Fruit fly (Drosophila melanogaster): ENCODE data around the gene CG43336.

The CG43336 gene

DNA sequence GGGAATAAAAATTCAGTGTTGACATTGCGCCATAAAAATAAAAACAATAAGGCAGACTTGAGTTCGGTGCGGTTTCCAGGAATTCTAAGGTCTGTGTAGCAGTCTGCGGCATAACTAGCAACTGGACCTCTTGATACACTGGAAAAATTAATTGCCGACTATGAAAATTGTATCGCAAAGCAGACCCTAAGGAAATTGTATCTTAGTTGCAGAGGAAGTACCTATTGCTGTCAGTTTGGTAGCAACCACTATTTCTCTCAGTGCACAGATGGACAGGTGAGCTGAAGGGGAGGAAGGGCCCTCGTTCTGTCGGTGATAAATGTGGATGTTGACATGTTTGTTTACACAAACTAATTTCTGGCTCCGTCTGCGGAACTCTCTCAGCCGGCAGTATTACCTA lies 7.8 kb downstream of the CG43336 start (continued):
- TF ChIP-seq CG14441 (GFP tag; IDR thresholded peaks at IDR 0.05) (no peak), CG43689 (GFP tag; IDR thresholded peaks at IDR 0.05) (no peak), CG4730 (GFP tag; IDR thresholded peaks at IDR 0.05) (no peak), CG13296 (GFP tag; optimal IDR thresholded peaks at IDR 0.05) (no peak), CG6791 (GFP tag; IDR thresholded peaks at IDR 0.05; ENCODE audit: partially characterized antibody) (no peak), H15 (GFP tag; IDR thresholded peaks at IDR 0.05) (no peak), Sry-δ (GFP tag; optimal IDR thresholded peaks at IDR 0.05) (no peak), Scr (GFP tag; IDR thresholded peaks at IDR 0.05; ENCODE audit: partially characterized antibody) (no peak), klu (GFP tag; IDR thresholded peaks at IDR 0.05) (no peak), nau (GFP tag; optimal IDR thresholded peaks at IDR 0.05) (no peak), CG34376 (GFP tag; optimal IDR thresholded peaks at IDR 0.05) (no peak), HmgZ (tag; optimal IDR thresholded peaks at IDR 0.05) (no peak), Lpt (GFP tag; optimal IDR thresholded peaks at IDR 0.05) (no peak), Gug (GFP tag; IDR thresholded peaks at IDR 0.05) (peak; percentile 46; the same call in 2 of the 4 replicates), CG12155 (GFP tag; optimal IDR thresholded peaks at IDR 0.05) (no peak), CG16813 (GFP tag; IDR thresholded peaks at IDR 0.05; ENCODE audit: partially characterized antibody) (no peak), CG15269 (tag; optimal IDR thresholded peaks at IDR 0.05) (no peak), dysf (GFP tag; IDR thresholded peaks at IDR 0.05) (no peak), Vsx1 (GFP tag; optimal IDR thresholded peaks at IDR 0.05) (no peak), CG1603 (tag; optimal IDR thresholded peaks at IDR 0.05) (peak; percentile 73), ap (GFP tag; IDR thresholded peaks at IDR 0.05) (0 out of 2 replicates have a peak, but pooled peaks have one; percentile 3), CG12391 (tag; optimal IDR thresholded peaks at IDR 0.05) (peak; percentile 35), MESR4 (GFP tag; optimal IDR thresholded peaks at IDR 0.05) (no peak), chm (GFP tag; IDR thresholded peaks at IDR 0.05) (peak; percentile 30; the same call in 1 of the 2 replicates), Dip3 (GFP tag; optimal IDR thresholded peaks at IDR 0.05) (no peak), Antp (GFP tag; optimal IDR thresholded peaks at IDR 0.05) (peak; percentile 81), h (optimal IDR thresholded peaks at IDR 0.05) (no peak), tx (GFP tag; optimal IDR thresholded peaks at IDR 0.05) (no peak), ttk (GFP tag; IDR thresholded peaks at IDR 0.05) (peak; percentile 18; the same call in 1 of the 2 replicates), Ravus (GFP tag; IDR thresholded peaks at IDR 0.05) (no peak), CG12219 (GFP tag; optimal IDR thresholded peaks at IDR 0.05) (no peak), slbo (GFP tag; IDR thresholded peaks at IDR 0.05) (no peak), CG9797 (GFP tag; optimal IDR thresholded peaks at IDR 0.05) (no peak), CG4282 (GFP tag; optimal IDR thresholded peaks at IDR 0.05) (no peak), Hr78 (GFP tag; optimal IDR thresholded peaks at IDR 0.05) (no peak), prd (optimal IDR thresholded peaks at IDR 0.05) (no peak), prd (GFP tag; IDR thresholded peaks at IDR 0.05) (peak; percentile 66), CG6654 (GFP tag; optimal IDR thresholded peaks at IDR 0.05) (no peak), emc (GFP tag; optimal IDR thresholded peaks at IDR 0.05) (no peak), CG1792 (GFP tag; optimal IDR thresholded peaks at IDR 0.05) (no peak), CG30403 (GFP tag; optimal IDR thresholded peaks at IDR 0.05) (peak; percentile 32), Rx (GFP tag; IDR thresholded peaks at IDR 0.05) (peak; percentile 38; the same call in 1 of the 2 replicates), CG4617 (GFP tag; optimal IDR thresholded peaks at IDR 0.05; ENCODE audit: borderline replicate concordance) (no peak), shn (GFP tag; optimal IDR thresholded peaks at IDR 0.05) (peak; percentile 14), dpn (GFP tag; optimal IDR thresholded peaks at IDR 0.05) (peak; percentile 25 to 66), CG10654 (GFP tag; optimal IDR thresholded peaks at IDR 0.05) (no peak), Gsc (GFP tag; IDR thresholded peaks at IDR 0.05) (no peak), CG12769 (tag; optimal IDR thresholded peaks at IDR 0.05) (no peak), eve (GFP tag; optimal IDR thresholded peaks at IDR 0.05) (peak in 1 of 2 experiments; percentile 71), Ssrp (tag; optimal IDR thresholded peaks at IDR 0.05) (peak; percentile 3), bcd (GFP tag; optimal IDR thresholded peaks at IDR 0.05) (no peak), sr (GFP tag; IDR thresholded peaks at IDR 0.05) (no peak)
